Fruit fly (Drosophila melanogaster) whole organism, embryonic: Measurements from ENCODE around the gene LpR1.

Experiments used
- Bgb ChIP-seq: fragments of 200-800 bp; sonication (Bioruptor generic); IDR thresholded peaks from 2 replicates; pipeline ENCODE4 v1.3.6; 2022; ENCODE audit warnings: missing biosample characterization, missing genetic modification characterization; ENCODE audit not compliant: partially characterized antibody
- CG10565 ChIP-seq: fragments of 200-800 bp; sonication (Bioruptor generic); optimal IDR thresholded peaks from 3 replicates; lab custom pipeline; 2016; ENCODE audit warnings: missing biosample characterization, mild to moderate bottlenecking, missing genetic modification characterization
- CG10979 ChIP-seq: fragments of 200-800 bp; sonication (Bioruptor generic); optimal IDR thresholded peaks from 2 replicates; lab custom pipeline; 2018; ENCODE audit warnings: missing biosample characterization, mild to moderate bottlenecking, missing genetic modification characterization, moderate library complexity
- CG11456 ChIP-seq: fragments of 200-800 bp; sonication (Bioruptor generic); IDR thresholded peaks from 3 replicates; pipeline ENCODE4 v1.3.6; 2022; ENCODE audit warnings: missing biosample characterization, missing genetic modification characterization
- CG12659 ChIP-seq: fragments of 200-800 bp; sonication (Bioruptor generic); optimal IDR thresholded peaks from 3 replicates; lab custom pipeline; 2017; ENCODE audit warnings: mild to moderate bottlenecking, missing biosample characterization, missing genetic modification reagents, missing genetic modification characterization
- CG14860 ChIP-seq: fragments of 200-800 bp; sonication (Bioruptor generic); IDR thresholded peaks from 3 replicates; pipeline ENCODE4 v1.3.6; 2022; ENCODE audit warnings: missing biosample characterization, missing genetic modification characterization; ENCODE audit not compliant: partially characterized antibody
- CG15073 ChIP-seq: fragments of 200-800 bp; sonication (Bioruptor generic); optimal IDR thresholded peaks from 2 replicates; lab custom pipeline; 2016; ENCODE audit warnings: missing biosample characterization, missing genetic modification characterization
- CG15514 ChIP-seq: fragments of 200-800 bp; sonication (Bioruptor generic); optimal IDR thresholded peaks from 3 replicates; lab custom pipeline; 2017; ENCODE audit warnings: missing biosample characterization, missing genetic modification characterization, mild to moderate bottlenecking, moderate library complexity, missing genetic modification reagents
- CG1602 ChIP-seq: fragments of 200-800 bp; sonication (Bioruptor generic); optimal IDR thresholded peaks from 3 replicates; lab custom pipeline; 2016; ENCODE audit warnings: missing biosample characterization, missing genetic modification characterization
- CG16779 ChIP-seq: fragments of 200-800 bp; sonication (Bioruptor generic); IDR thresholded peaks from 2 replicates; pipeline ENCODE4 v1.3.6; 2022; ENCODE audit warnings: missing biosample characterization, missing genetic modification characterization
- CG18011 ChIP-seq: fragments of 200-800 bp; sonication (Bioruptor generic); optimal IDR thresholded peaks from 2 replicates; lab custom pipeline; 2017; ENCODE audit warnings: missing biosample characterization, missing genetic modification characterization, mild to moderate bottlenecking, moderate library complexity, missing genotype
- CG18262 ChIP-seq: fragments of 200-800 bp; optimal IDR thresholded peaks from 3 replicates; lab custom pipeline; 2019; ENCODE audit warnings: missing biosample characterization, mild to moderate bottlenecking, missing genetic modification characterization, moderate library complexity
- CG18619 ChIP-seq: fragments of 200-800 bp; sonication (Bioruptor generic); optimal IDR thresholded peaks from 3 replicates; lab custom pipeline; 2017; ENCODE audit warnings: missing biosample characterization, mild to moderate bottlenecking, missing genetic modification characterization
- CG3726 ChIP-seq: fragments of 200-800 bp; sonication (Bioruptor generic); IDR thresholded peaks from 3 replicates; pipeline ENCODE4, ENCODE4 v1.3.6; 2022; ENCODE audit warnings: missing biosample characterization, missing genetic modification characterization
- CG42726 ChIP-seq: fragments of 200-800 bp; sonication (Bioruptor generic); IDR thresholded peaks from 2 replicates; pipeline ENCODE4 v1.3.6; 2022; ENCODE audit warnings: missing biosample characterization, missing genetic modification characterization; ENCODE audit not compliant: partially characterized antibody
- CG7786 ChIP-seq: fragments of 200-800 bp; sonication (Bioruptor generic); optimal IDR thresholded peaks from 2 replicates; lab custom pipeline; 2016; ENCODE audit warnings: missing biosample characterization, missing genetic modification characterization
- CG8388 ChIP-seq: fragments of 200-800 bp; sonication (Bioruptor generic); optimal IDR thresholded peaks from 2 replicates; lab custom pipeline; 2019; ENCODE audit warnings: missing biosample characterization, mild to moderate bottlenecking, missing genetic modification characterization, moderate library complexity
- CG9817 ChIP-seq: fragments of 200-800 bp; sonication (Bioruptor generic); optimal IDR thresholded peaks from 2 replicates; lab custom pipeline; 2018; ENCODE audit warnings: missing biosample characterization, mild to moderate bottlenecking, missing genetic modification characterization, moderate library complexity
- Dp ChIP-seq: fragments of 200-800 bp; sonication (Bioruptor generic); optimal IDR thresholded peaks from 2 replicates; lab custom pipeline; 2018; ENCODE audit warnings: missing biosample characterization, mild to moderate bottlenecking, missing genetic modification characterization, moderate library complexity
- Fer2 ChIP-seq: fragments of 200-800 bp; sonication (Bioruptor generic); optimal IDR thresholded peaks from 2 replicates; lab custom pipeline; 2018; ENCODE audit warnings: missing biosample characterization, mild to moderate bottlenecking, missing genetic modification characterization, moderate library complexity
- Hmr ChIP-seq: fragments of 200-800 bp; sonication (Bioruptor generic); optimal IDR thresholded peaks from 3 replicates; lab custom pipeline; 2017; ENCODE audit warnings: mild to moderate bottlenecking, missing biosample characterization, missing genetic modification reagents, missing genetic modification characterization
- Hmx ChIP-seq: fragments of 200-800 bp; sonication (Bioruptor generic); optimal IDR thresholded peaks from 2 replicates; lab custom pipeline; 2016; ENCODE audit warnings: missing biosample characterization, missing genetic modification characterization
- Hr51 ChIP-seq, 2 experiments: fragments of 200-800 bp; sonication (Bioruptor generic); optimal IDR thresholded peaks; 2 replicates in 1 of 2; 3 replicates in 1 of 2; lab custom pipeline; 2016 to 2018; ENCODE audit warnings: missing biosample characterization in 2 of 2, missing genetic modification characterization in 2 of 2, mild to moderate bottlenecking in 1 of 2, moderate library complexity in 1 of 2
- Jarid2 ChIP-seq: fragments of 200-800 bp; sonication (Bioruptor generic); optimal IDR thresholded peaks from 3 replicates; lab custom pipeline; 2017; ENCODE audit warnings: mild to moderate bottlenecking, missing biosample characterization, missing genetic modification reagents, missing genetic modification characterization
- Med ChIP-seq: fragments of 200-800 bp; sonication (Bioruptor generic); peaks from one replicate; lab custom pipeline; 2016; ENCODE audit warnings: missing biosample characterization, missing genetic modification characterization, mild to moderate bottlenecking, inconsistent platforms, moderate library complexity
- Nf-YA ChIP-seq: fragments of 200-800 bp; sonication (Bioruptor generic); IDR thresholded peaks from 2 replicates; pipeline ENCODE4 v1.3.6; 2022; ENCODE audit warnings: missing biosample characterization, missing genetic modification characterization
- Spps ChIP-seq: fragments of 200-800 bp; sonication (Bioruptor generic); optimal IDR thresholded peaks from 2 replicates; lab custom pipeline; 2018; ENCODE audit warnings: missing biosample characterization, mild to moderate bottlenecking, missing genetic modification characterization
- Ssrp ChIP-seq: fragments of 200-800 bp; sonication (Bioruptor generic); optimal IDR thresholded peaks from 2 replicates; lab custom pipeline; 2018; ENCODE audit warnings: missing biosample characterization, mild to moderate bottlenecking, missing genetic modification characterization, moderate library complexity
- abd-A ChIP-seq: fragments of 200-800 bp; sonication (Bioruptor generic); optimal IDR thresholded peaks from 3 replicates; lab custom pipeline; 2019; ENCODE audit warnings: missing biosample characterization, mild to moderate bottlenecking, missing genetic modification characterization, moderate library complexity
- cato ChIP-seq: fragments of 200-800 bp; sonication (Bioruptor generic); optimal IDR thresholded peaks from 2 replicates; lab custom pipeline; 2016; ENCODE audit warnings: missing biosample characterization, missing genetic modification characterization, borderline replicate concordance
- chinmo ChIP-seq: fragments of 200-800 bp; sonication (Bioruptor generic); IDR thresholded peaks from 4 replicates; pipeline ENCODE4 v1.3.6; 2022; ENCODE audit warnings: missing biosample characterization, missing genetic modification characterization; ENCODE audit not compliant: partially characterized antibody
- chm ChIP-seq: fragments of 200-800 bp; sonication (Bioruptor generic); IDR thresholded peaks from 2 replicates; pipeline ENCODE4 v1.3.6; 2022; ENCODE audit warnings: missing biosample characterization, missing genetic modification characterization
- disco-r ChIP-seq: fragments of 200-800 bp; sonication (Bioruptor generic); optimal IDR thresholded peaks from 2 replicates; lab custom pipeline; 2016; ENCODE audit warnings: missing biosample characterization, missing genetic modification characterization
- dm ChIP-seq: fragments of 200-800 bp; sonication (Bioruptor generic); optimal IDR thresholded peaks from 3 replicates; lab custom pipeline; 2016; ENCODE audit warnings: missing biosample characterization, missing genetic modification characterization
- gsb-n ChIP-seq: fragments of 200-800 bp; sonication (Bioruptor generic); optimal IDR thresholded peaks from 3 replicates; lab custom pipeline; 2018; ENCODE audit warnings: missing biosample characterization, mild to moderate bottlenecking, missing genetic modification characterization
- hb ChIP-seq: fragments of 200-800 bp; sonication (Bioruptor generic); IDR thresholded peaks from 3 replicates; pipeline ENCODE4 v1.3.6; 2022; ENCODE audit warnings: missing biosample characterization, missing genetic modification characterization; ENCODE audit not compliant: partially characterized antibody
- knrl ChIP-seq: fragments of 200-800 bp; sonication (Bioruptor generic); IDR thresholded peaks from 3 replicates; pipeline ENCODE4 v1.3.6; 2022; ENCODE audit warnings: missing biosample characterization, missing genetic modification characterization; ENCODE audit not compliant: partially characterized antibody
- lab ChIP-seq: fragments of 200-800 bp; sonication (Bioruptor generic); optimal IDR thresholded peaks from 3 replicates; lab custom pipeline; 2017; ENCODE audit warnings: missing biosample characterization, missing genetic modification characterization, mild to moderate bottlenecking, moderate library complexity, missing genetic modification reagents
- org-1 ChIP-seq: fragments of 200-800 bp; sonication (Bioruptor generic); optimal IDR thresholded peaks from 2 replicates; lab custom pipeline; 2017; ENCODE audit warnings: missing biosample characterization, missing genetic modification characterization
- pan ChIP-seq, 4 experiments: fragments of >200 bp in 3 of 4; fragments of 200-800 bp in 1 of 4; sonication (Bioruptor generic) in 1 of 4; optimal IDR thresholded peaks in 3 of 4; IDR thresholded peaks in 1 of 4; 2 replicates each; pipeline versions ENCODE4 v1.3.6 to Lab custom; 2017 to 2022; ENCODE audit warnings: missing biosample characterization in 2 of 4, missing genetic modification characterization in 2 of 4, mixed read lengths in 1 of 4
- pzg ChIP-seq: fragments of 200-800 bp; sonication (Bioruptor generic); optimal IDR thresholded peaks from 3 replicates; lab custom pipeline; 2018; ENCODE audit warnings: missing biosample characterization, mild to moderate bottlenecking, missing genetic modification characterization, moderate library complexity
- sima ChIP-seq: fragments of 200-800 bp; sonication (Bioruptor generic); optimal IDR thresholded peaks from 2 replicates; lab custom pipeline; 2016; ENCODE audit warnings: missing biosample characterization, missing genetic modification characterization
- sisA ChIP-seq: fragments of 200-800 bp; sonication (Bioruptor generic); IDR thresholded peaks from 2 replicates; pipeline ENCODE4 v1.3.6; 2022; ENCODE audit warnings: missing biosample characterization, missing genetic modification characterization
- tap ChIP-seq: fragments of 200-800 bp; optimal IDR thresholded peaks from 3 replicates; lab custom pipeline; 2019; ENCODE audit warnings: missing biosample characterization, mild to moderate bottlenecking, missing genetic modification characterization, moderate library complexity
- tio ChIP-seq: fragments of 200-800 bp; sonication (Bioruptor generic); optimal IDR thresholded peaks from 2 replicates; lab custom pipeline; 2017; ENCODE audit warnings: missing biosample characterization, missing genetic modification characterization, inconsistent platforms
- z ChIP-seq: fragments of 200-800 bp; sonication (Bioruptor generic); IDR thresholded peaks from 3 replicates; pipeline ENCODE4 v1.3.6; 2022; ENCODE audit warnings: missing biosample characterization, missing genetic modification characterization
- zen ChIP-seq: fragments of 200-800 bp; sonication (Bioruptor generic); optimal IDR thresholded peaks from 3 replicates; lab custom pipeline; 2018; ENCODE audit warnings: missing biosample characterization, mild to moderate bottlenecking, missing genetic modification characterization, moderate library complexity
- zen2 ChIP-seq: fragments of 200-800 bp; sonication (Bioruptor generic); IDR thresholded peaks from 3 replicates; pipeline ENCODE4 v1.3.6; 2022; ENCODE audit warnings: missing biosample characterization, missing genetic modification characterization; ENCODE audit not compliant: partially characterized antibody

Gene LpR1

DNA sequence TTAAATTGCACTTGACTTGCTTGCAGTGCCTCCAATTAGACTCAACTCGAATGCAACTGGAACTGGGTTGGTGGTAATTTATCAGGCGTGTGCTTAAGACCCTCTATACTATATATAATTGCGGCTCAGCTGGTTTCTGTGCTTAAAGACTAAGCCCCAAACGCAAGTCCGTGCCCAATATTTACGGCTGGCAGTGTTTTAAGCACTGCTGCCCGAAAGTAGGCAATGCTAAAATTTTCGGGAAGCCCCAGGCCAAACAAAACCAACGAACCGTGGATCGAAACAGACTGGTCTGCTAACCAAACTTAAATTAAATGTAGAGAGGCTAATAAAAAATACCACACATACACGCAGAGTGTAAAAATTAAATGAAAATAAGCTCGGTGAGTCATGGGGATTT, 41.9 kb downstream of the LpR1 start (continued):
- TF ChIP-seq Bgb (0 out of 2 replicates have a peak, but pooled peaks have one; percentile 13), Ssrp (tag; lab: Kevin White, UChicago) (no peak), Hmx (GFP tag; lab: Kevin White, UChicago) (no peak), CG8388 (GFP tag; lab: Kevin White, UChicago) (peak; percentile 13), hb (GFP tag; lab: Robert Waterston, UW) (no peak), sima (GFP tag; lab: Kevin White, UChicago) (no peak), CG18011 (no peak), cato (GFP tag; lab: Kevin White, UChicago) (no peak), gsb-n (no peak), Hmr (GFP tag; lab: Kevin White, UChicago) (no peak), org-1 (GFP tag; lab: Kevin White, UChicago) (no peak), Med (GFP tag; lab: Kevin White, UChicago) (peak; percentile 47), lab (GFP tag; lab: Kevin White, UChicago) (no peak), CG42726 (GFP tag; lab: Robert Waterston, UW) (no peak), pzg (GFP tag; lab: Kevin White, UChicago) (no peak), CG7786 (GFP tag; lab: Kevin White, UChicago) (no peak), tio (GFP tag; lab: Kevin White, UChicago) (no peak), CG1602 (GFP tag; lab: Kevin White, UChicago) (no peak), CG3726 (0 out of 3 replicates have a peak, but pooled peaks have one; percentile 23), CG14860 (GFP tag; lab: Robert Waterston, UW) (0 out of 3 replicates have a peak, but pooled peaks have one; percentile 5), tap (tag; lab: Kevin White, UChicago) (no peak), Nf-YA (GFP tag; lab: Robert Waterston, UW) (no peak), Fer2 (no peak), CG9817 (tag; lab: Kevin White, UChicago) (no peak), knrl (0 out of 3 replicates have a peak, but pooled peaks have one; percentile 13), zen2 (GFP tag; lab: Robert Waterston, UW) (no peak), chm (GFP tag; lab: Robert Waterston, UW) (no peak), CG11456 (GFP tag; lab: Robert Waterston, UW) (no peak), zen (tag; lab: Kevin White, UChicago) (no peak), CG12659 (GFP tag; lab: Kevin White, UChicago) (no peak), Dp (GFP tag; lab: Kevin White, UChicago) (no peak), disco-r (GFP tag; lab: Kevin White, UChicago) (no peak), CG18262 (tag; lab: Kevin White, UChicago) (no peak), dm (GFP tag; lab: Kevin White, UChicago) (no peak)

DNA sequence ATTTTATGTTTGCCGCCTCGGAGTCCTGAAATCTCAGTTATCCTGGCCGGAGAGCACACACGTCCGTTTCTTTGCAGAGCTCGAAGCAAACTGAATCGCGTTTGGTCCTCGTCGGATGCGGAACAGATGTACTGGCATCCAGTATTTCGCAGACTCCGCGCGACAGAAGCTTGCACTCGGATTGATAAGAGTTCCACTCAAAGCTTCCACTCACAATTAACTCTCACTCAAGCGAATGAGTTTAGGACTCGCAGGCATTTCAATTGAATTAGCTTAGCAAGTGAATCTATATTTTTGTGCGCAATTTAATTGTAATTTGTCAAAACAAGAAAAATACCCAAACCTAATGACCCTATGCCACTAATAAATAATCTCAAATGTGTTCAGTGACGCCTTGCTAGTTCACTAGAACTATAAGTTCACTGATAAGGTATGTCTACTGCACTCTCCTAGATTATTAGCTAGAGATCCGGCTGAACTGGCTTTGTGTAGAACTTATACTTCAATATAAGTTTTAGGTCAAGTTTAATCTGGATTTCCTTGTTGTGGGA, 42.8 kb downstream of the LpR1 start:
- TF ChIP-seq CG15073: no peak
- TF ChIP-seq Spps (tag; lab: Kevin White, UChicago): no peak
- TF ChIP-seq CG18619 (GFP tag; lab: Kevin White, UChicago): no peak
- TF ChIP-seq gsb-n: no peak
- TF ChIP-seq Med (GFP tag; lab: Kevin White, UChicago): peak; percentile 51
- no peak for TF ChIP-seq CG10565 (GFP tag; lab: Kevin White, UChicago)
- peak; percentile 94 for TF ChIP-seq z (GFP tag; lab: Robert Waterston, UW)
- TF ChIP-seq chinmo (GFP tag; lab: Robert Waterston, UW): 0 out of 4 replicates have a peak, but pooled peaks have one; percentile 18
- TF ChIP-seq CG15514: no peak
- no peak for TF ChIP-seq sisA (GFP tag; lab: Robert Waterston, UW)
- TF ChIP-seq pan (optimal IDR thresholded peaks at IDR 0.05; lab: Kevin White, UChicago): no peak
- TF ChIP-seq pan (GFP tag; optimal IDR thresholded peaks at IDR 0.05 in 1 of 2, IDR thresholded peaks at IDR 0.05 in 1 of 2): no peak
- TF ChIP-seq abd-A: peak; percentile 3
- TF ChIP-seq Jarid2 (GFP tag; lab: Kevin White, UChicago): peak; percentile 39
- TF ChIP-seq Hr51 (GFP tag; optimal IDR thresholded peaks at IDR 0.05; lab: Kevin White, UChicago): peak in 1 of 2 experiments; percentile 11
- 0 out of 2 replicates have a peak, but pooled peaks have one; percentile 15 for TF ChIP-seq CG16779
- no peak for TF ChIP-seq CG10979 (tag; lab: Kevin White, UChicago)
